Fruit fly (Drosophila melanogaster) whole organism, embryonic: ENCODE results near the gene CG6040.
A peak's percentile ranks its signal among the peaks of the same experiment; 100 is the strongest.

ENCODE experiments used
- Adf1 ChIP-seq: fragments of 200-800 bp; sonication (Bioruptor generic); IDR thresholded peaks from 2 replicates; pipeline ENCODE4 v1.3.6; 2022; ENCODE audit warnings: missing biosample characterization, missing genetic modification characterization
- B-H1 ChIP-seq: fragments of 200-800 bp; sonication (Bioruptor generic); IDR thresholded peaks from 3 replicates; pipeline ENCODE4 v1.3.6; 2022; ENCODE audit warnings: missing biosample characterization, missing genetic modification characterization
- Bdp1 ChIP-seq: fragments of 200-800 bp; sonication (Bioruptor generic); optimal IDR thresholded peaks from 3 replicates; lab custom pipeline; 2016; ENCODE audit warnings: missing biosample characterization, missing genetic modification characterization
- CG10147 ChIP-seq: fragments of 200-800 bp; sonication (Bioruptor generic); optimal IDR thresholded peaks from 2 replicates; lab custom pipeline; 2019; ENCODE audit warnings: missing biosample characterization, mild to moderate bottlenecking, missing genetic modification characterization, moderate library complexity
- CG12155 ChIP-seq: fragments of 200-800 bp; sonication (Bioruptor generic); optimal IDR thresholded peaks from 3 replicates; lab custom pipeline; 2016; ENCODE audit warnings: missing biosample characterization, missing genetic modification characterization
- CG1233 ChIP-seq: fragments of 200-800 bp; sonication (Bioruptor generic); optimal IDR thresholded peaks from 4 replicates; lab custom pipeline; 2018; ENCODE audit warnings: missing biosample characterization, mild to moderate bottlenecking, missing genetic modification characterization
- CG12769 ChIP-seq: fragments of 200-800 bp; sonication (Bioruptor generic); optimal IDR thresholded peaks from 2 replicates; lab custom pipeline; 2019; ENCODE audit warnings: missing biosample characterization, mild to moderate bottlenecking, missing genetic modification characterization, moderate library complexity
- CG14965 ChIP-seq: fragments of 200-800 bp; sonication (Bioruptor generic); optimal IDR thresholded peaks from 2 replicates; lab custom pipeline; 2016; ENCODE audit warnings: missing biosample characterization, missing genetic modification characterization, borderline replicate concordance
- CG16779 ChIP-seq: fragments of 200-800 bp; sonication (Bioruptor generic); IDR thresholded peaks from 2 replicates; pipeline ENCODE4 v1.3.6; 2022; ENCODE audit warnings: missing biosample characterization, missing genetic modification characterization
- CG31224 ChIP-seq: fragments of 200-800 bp; sonication (Bioruptor generic); IDR thresholded peaks from 2 replicates; pipeline ENCODE4 v1.3.6; 2022; ENCODE audit warnings: missing biosample characterization, missing genetic modification characterization
- CG42726 ChIP-seq: fragments of 200-800 bp; sonication (Bioruptor generic); IDR thresholded peaks from 2 replicates; pipeline ENCODE4 v1.3.6; 2022; ENCODE audit warnings: missing biosample characterization, missing genetic modification characterization; ENCODE audit not compliant: partially characterized antibody
- CG4404 ChIP-seq: fragments of 200-800 bp; sonication (Bioruptor generic); IDR thresholded peaks from 2 replicates; pipeline ENCODE4 v1.3.6; 2022; ENCODE audit warnings: missing biosample characterization, missing genetic modification characterization
- CG4424 ChIP-seq: fragments of 200-800 bp; sonication (Bioruptor generic); optimal IDR thresholded peaks from 3 replicates; lab custom pipeline; 2016; ENCODE audit warnings: missing biosample characterization, missing genetic modification characterization
- CG5953 ChIP-seq: fragments of 200-800 bp; sonication (Bioruptor generic); IDR thresholded peaks from 2 replicates; pipeline ENCODE4 v1.3.6; 2022; ENCODE audit warnings: missing biosample characterization, missing genetic modification characterization
- CG6254 ChIP-seq: fragments of 200-800 bp; sonication (Bioruptor generic); optimal IDR thresholded peaks from 3 replicates; lab custom pipeline; 2017; ENCODE audit warnings: mild to moderate bottlenecking, missing biosample characterization, missing genetic modification reagents, missing genetic modification characterization
- CG6683 ChIP-seq: fragments of 200-800 bp; sonication (Bioruptor generic); optimal IDR thresholded peaks from 2 replicates; lab custom pipeline; 2017; ENCODE audit warnings: missing biosample characterization, mild to moderate bottlenecking, missing genetic modification characterization, missing genetic modification reagents
- CG8281 ChIP-seq: fragments of 200-800 bp; sonication (Bioruptor generic); optimal IDR thresholded peaks from 2 replicates; lab custom pipeline; 2018; ENCODE audit warnings: missing biosample characterization, mild to moderate bottlenecking, missing genetic modification characterization, moderate library complexity
- CG8478 ChIP-seq: fragments of >200 bp; optimal IDR thresholded peaks from 2 replicates; lab custom pipeline; 2018
- CG8944 ChIP-seq: fragments of 200-800 bp; sonication (Bioruptor generic); optimal IDR thresholded peaks from 3 replicates; lab custom pipeline; 2016; ENCODE audit warnings: missing biosample characterization, missing genetic modification characterization
- CG9215 ChIP-seq: fragments of 200-800 bp; sonication (Bioruptor generic); IDR thresholded peaks from 2 replicates; pipeline ENCODE4 v1.3.6; 2022; ENCODE audit warnings: missing biosample characterization, missing genetic modification characterization
- CG9437 ChIP-seq: fragments of 200-800 bp; sonication (Bioruptor generic); optimal IDR thresholded peaks from 2 replicates; lab custom pipeline; 2018; ENCODE audit warnings: missing biosample characterization, mild to moderate bottlenecking, missing genetic modification characterization
- CG9727 ChIP-seq: fragments of 200-800 bp; sonication (Bioruptor generic); optimal IDR thresholded peaks from 3 replicates; lab custom pipeline; 2017; ENCODE audit warnings: missing biosample characterization, mild to moderate bottlenecking, missing genetic modification characterization
- CG9817 ChIP-seq: fragments of 200-800 bp; sonication (Bioruptor generic); optimal IDR thresholded peaks from 2 replicates; lab custom pipeline; 2018; ENCODE audit warnings: missing biosample characterization, mild to moderate bottlenecking, missing genetic modification characterization, moderate library complexity
- Dek ChIP-seq: fragments of 200-800 bp; sonication (Bioruptor generic); optimal IDR thresholded peaks from 3 replicates; lab custom pipeline; 2019; ENCODE audit warnings: missing biosample characterization, mild to moderate bottlenecking, missing genetic modification characterization, moderate library complexity
- Doc2 ChIP-seq: fragments of 200-800 bp; sonication (Bioruptor generic); IDR thresholded peaks from 2 replicates; pipeline ENCODE4 v1.3.6; 2022; ENCODE audit warnings: missing biosample characterization, missing genetic modification characterization
- Eip74EF ChIP-seq, 2 experiments: fragments of 200-800 bp in 1 of 2; fragments of >200 bp in 1 of 2; sonication (Bioruptor generic) in 1 of 2; optimal IDR thresholded peaks; 2 replicates each; lab custom pipeline; 2017 to 2019; ENCODE audit warnings: missing biosample characterization in 2 of 2, missing genetic modification characterization in 2 of 2, mild to moderate bottlenecking in 1 of 2, moderate library complexity in 1 of 2
- Gug ChIP-seq: fragments of 200-800 bp; sonication (Bioruptor generic); IDR thresholded peaks from 4 replicates; pipeline ENCODE4 v1.3.6; 2022; ENCODE audit warnings: missing biosample characterization, missing genetic modification characterization
- HLHmδ ChIP-seq: fragments of 200-800 bp; sonication (Bioruptor generic); optimal IDR thresholded peaks from 2 replicates; lab custom pipeline; 2018; ENCODE audit warnings: missing biosample characterization, mild to moderate bottlenecking, missing genetic modification characterization, moderate library complexity
- Hr78 ChIP-seq, 2 experiments: fragments of 200-800 bp in 1 of 2; fragments of >200 bp in 1 of 2; sonication (Bioruptor generic) in 1 of 2; optimal IDR thresholded peaks; 2 replicates each; lab custom pipeline; 2017 to 2019; ENCODE audit warnings: missing biosample characterization in 2 of 2, missing genetic modification characterization in 2 of 2, mild to moderate bottlenecking in 1 of 2, moderate library complexity in 1 of 2
- NC2α ChIP-seq: fragments of 200-800 bp; sonication (Bioruptor generic); optimal IDR thresholded peaks from 2 replicates; lab custom pipeline; 2016; ENCODE audit warnings: missing biosample characterization, missing genetic modification characterization
- Taf1 ChIP-seq: fragments of 200-800 bp; sonication (Bioruptor generic); IDR thresholded peaks from 2 replicates; pipeline ENCODE4 v1.3.6; 2022; ENCODE audit warnings: missing biosample characterization, missing genetic modification characterization
- ac ChIP-seq: fragments of 200-800 bp; sonication (Bioruptor generic); optimal IDR thresholded peaks from 3 replicates; lab custom pipeline; 2017; ENCODE audit warnings: missing biosample characterization, mild to moderate bottlenecking, missing genetic modification characterization
- cato ChIP-seq: fragments of 200-800 bp; sonication (Bioruptor generic); optimal IDR thresholded peaks from 2 replicates; lab custom pipeline; 2016; ENCODE audit warnings: missing biosample characterization, missing genetic modification characterization, borderline replicate concordance
- cg ChIP-seq: fragments of 200-800 bp; sonication (Bioruptor generic); optimal IDR thresholded peaks from 3 replicates; lab custom pipeline; 2019; ENCODE audit warnings: missing biosample characterization, mild to moderate bottlenecking, missing genetic modification characterization, moderate library complexity
- crol ChIP-seq: fragments of 200-800 bp; sonication (Bioruptor generic); IDR thresholded peaks from 2 replicates; pipeline ENCODE4 v1.3.6; 2022; ENCODE audit warnings: missing biosample characterization, missing genetic modification characterization
- ems ChIP-seq: fragments of 200-800 bp; sonication (Bioruptor generic); optimal IDR thresholded peaks from 3 replicates; lab custom pipeline; 2016; ENCODE audit warnings: missing biosample characterization, missing genetic modification characterization
- fd64A ChIP-seq: fragments of 200-800 bp; sonication (Bioruptor generic); optimal IDR thresholded peaks from 3 replicates; lab custom pipeline; 2018; ENCODE audit warnings: missing biosample characterization, mild to moderate bottlenecking, missing genetic modification characterization
- jumu ChIP-seq: fragments of 200-800 bp; sonication (Bioruptor generic); optimal IDR thresholded peaks from 3 replicates; lab custom pipeline; 2016; ENCODE audit warnings: missing biosample characterization, missing genetic modification characterization
- kay ChIP-seq: fragments of 200-800 bp; sonication (Bioruptor generic); optimal IDR thresholded peaks from 2 replicates; lab custom pipeline; 2016; ENCODE audit warnings: missing biosample characterization, missing genetic modification characterization
- klu ChIP-seq: fragments of 200-800 bp; sonication (Bioruptor generic); IDR thresholded peaks from 2 replicates; pipeline ENCODE4 v1.3.6; 2022; ENCODE audit warnings: missing biosample characterization, missing genetic modification characterization
- lilli ChIP-seq: fragments of 200-800 bp; sonication (Bioruptor generic); optimal IDR thresholded peaks from 3 replicates; lab custom pipeline; 2016; ENCODE audit warnings: missing biosample characterization, missing genetic modification characterization
- luna ChIP-seq: fragments of 200-800 bp; sonication (Bioruptor generic); optimal IDR thresholded peaks from 2 replicates; lab custom pipeline; 2016; ENCODE audit warnings: missing biosample characterization, missing genetic modification characterization
- nerfin-1 ChIP-seq: fragments of 200-800 bp; sonication (Bioruptor generic); optimal IDR thresholded peaks from 3 replicates; lab custom pipeline; 2019; ENCODE audit warnings: missing biosample characterization, mild to moderate bottlenecking, missing genetic modification characterization, moderate library complexity
- otp ChIP-seq: fragments of 200-800 bp; sonication (Bioruptor generic); IDR thresholded peaks from 3 replicates; pipeline ENCODE4, ENCODE4 v1.3.6; 2022; ENCODE audit warnings: missing biosample characterization, missing genetic modification characterization
- ranshi ChIP-seq: fragments of 200-800 bp; sonication (Bioruptor generic); IDR thresholded peaks from 2 replicates; pipeline ENCODE4 v1.3.6; 2022; ENCODE audit warnings: missing biosample characterization, missing genetic modification characterization
- ro ChIP-seq: fragments of 200-800 bp; sonication (Bioruptor generic); IDR thresholded peaks from 2 replicates; pipeline ENCODE4 v1.3.6; 2022; ENCODE audit warnings: missing biosample characterization, missing genetic modification characterization
- seq ChIP-seq: fragments of 200-800 bp; sonication (Bioruptor generic); IDR thresholded peaks from 2 replicates; pipeline ENCODE4 v1.3.6; 2022; ENCODE audit warnings: missing biosample characterization, missing genetic modification characterization
- shn ChIP-seq: fragments of 200-800 bp; sonication (Bioruptor generic); optimal IDR thresholded peaks from 3 replicates; lab custom pipeline; 2016; ENCODE audit warnings: missing biosample characterization, missing genetic modification characterization
- sima ChIP-seq: fragments of 200-800 bp; sonication (Bioruptor generic); optimal IDR thresholded peaks from 2 replicates; lab custom pipeline; 2016; ENCODE audit warnings: missing biosample characterization, missing genetic modification characterization
- slou ChIP-seq: fragments of 200-800 bp; sonication (Bioruptor generic); optimal IDR thresholded peaks from 3 replicates; lab custom pipeline; 2016; ENCODE audit warnings: missing biosample characterization, missing genetic modification characterization
- tio ChIP-seq: fragments of 200-800 bp; sonication (Bioruptor generic); optimal IDR thresholded peaks from 2 replicates; lab custom pipeline; 2017; ENCODE audit warnings: missing biosample characterization, missing genetic modification characterization, inconsistent platforms
- zen2 ChIP-seq: fragments of 200-800 bp; sonication (Bioruptor generic); IDR thresholded peaks from 3 replicates; pipeline ENCODE4 v1.3.6; 2022; ENCODE audit warnings: missing biosample characterization, missing genetic modification characterization; ENCODE audit not compliant: partially characterized antibody

CG6040 gene

DNA sequence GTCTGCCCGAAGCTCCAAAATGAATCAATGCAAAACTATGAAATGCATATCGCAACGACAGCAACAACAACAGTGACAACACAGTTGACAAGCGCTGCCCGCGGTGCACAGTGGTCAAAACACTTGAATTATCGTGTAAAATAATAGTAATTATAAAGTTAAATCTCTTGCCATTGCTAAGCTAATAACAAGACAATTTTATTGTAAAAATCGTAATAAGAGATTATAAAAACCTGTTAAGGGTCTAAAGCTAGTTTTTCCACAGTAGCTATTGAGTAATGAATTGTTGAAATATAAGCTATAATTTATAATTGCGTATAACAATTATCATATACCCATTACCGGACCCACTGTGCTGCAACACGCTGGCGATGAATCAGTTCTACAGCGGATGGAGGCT is 23.8 kb upstream of the CG6040 start (continued):
- TF ChIP-seq CG1233 (peak; percentile 16), Bdp1 (GFP tag; lab: Kevin White, UChicago) (no peak), CG10147 (GFP tag; lab: Kevin White, UChicago) (no peak), CG4404 (GFP tag; lab: Robert Waterston, UW) (0 out of 2 replicates have a peak, but pooled peaks have one; percentile 28), CG12155 (no peak), CG31224 (GFP tag; lab: Robert Waterston, UW) (no peak), CG9817 (no peak), ro (GFP tag; lab: Robert Waterston, UW) (peak; percentile 44; the same call in 1 of the 2 replicates), luna (GFP tag; lab: Kevin White, UChicago) (no peak), CG4424 (GFP tag; lab: Kevin White, UChicago) (peak; percentile 67), CG16779 (GFP tag; lab: Robert Waterston, UW) (no peak), CG8281 (tag; lab: Kevin White, UChicago) (peak; percentile 6), CG6683 (no peak), sima (GFP tag; lab: Kevin White, UChicago) (no peak), CG42726 (GFP tag; lab: Robert Waterston, UW) (no peak), Hr78 (GFP tag; optimal IDR thresholded peaks at IDR 0.05; lab: Kevin White, UChicago) (peak in 1 of 2 experiments; percentile 33), CG9727 (peak; percentile 63), ems (GFP tag; lab: Kevin White, UChicago) (no peak), Adf1 (GFP tag; lab: Robert Waterston, UW) (no peak), cato (GFP tag; lab: Kevin White, UChicago) (no peak), CG5953 (GFP tag; lab: Robert Waterston, UW) (no peak), Eip74EF (GFP tag; optimal IDR thresholded peaks at IDR 0.05; lab: Kevin White, UChicago) (peak in 1 of 2 experiments; percentile 70), CG12769 (tag; lab: Kevin White, UChicago) (no peak), nerfin-1 (tag; lab: Kevin White, UChicago) (peak; percentile 71), kay (GFP tag; lab: Kevin White, UChicago) (peak; percentile 27), fd64A (peak; percentile 30), CG6254 (peak; percentile 70), NC2α (GFP tag; lab: Kevin White, UChicago) (no peak), slou (GFP tag; lab: Kevin White, UChicago) (no peak), otp (peak; percentile 32; the same call in 1 of the 3 replicates), Taf1 (GFP tag; lab: Robert Waterston, UW) (no peak), lilli (GFP tag; lab: Kevin White, UChicago) (no peak), CG14965 (GFP tag; lab: Kevin White, UChicago) (no peak), seq (GFP tag; lab: Robert Waterston, UW) (no peak), CG8478 (lab: Kevin White, UChicago) (no peak), ac (GFP tag; lab: Kevin White, UChicago) (no peak), jumu (GFP tag; lab: Kevin White, UChicago) (no peak), tio (GFP tag; lab: Kevin White, UChicago) (no peak), ranshi (GFP tag; lab: Robert Waterston, UW) (peak; percentile 47; the same call in 1 of the 2 replicates), klu (GFP tag; lab: Robert Waterston, UW) (no peak), Gug (GFP tag; lab: Robert Waterston, UW) (no peak; the same call in 3 of the 4 replicates), zen2 (GFP tag; lab: Robert Waterston, UW) (no peak), Doc2 (GFP tag; lab: Robert Waterston, UW) (no peak), cg (GFP tag; lab: Kevin White, UChicago) (no peak), CG8944 (GFP tag; lab: Kevin White, UChicago) (no peak), crol (GFP tag; lab: Robert Waterston, UW) (no peak), HLHmδ (GFP tag; lab: Kevin White, UChicago) (no peak), Dek (tag; lab: Kevin White, UChicago) (no peak), CG9437 (GFP tag; lab: Kevin White, UChicago) (peak; percentile 37), B-H1 (GFP tag; lab: Robert Waterston, UW) (no peak), CG9215 (GFP tag; lab: Robert Waterston, UW) (no peak), shn (GFP tag; lab: Kevin White, UChicago) (no peak)
